Worm (Caenorhabditis elegans) whole organism, L3 larva: Measurements from ENCODE around the gene F54D1.1.

Experiments used
- R02D3.7 ChIP-seq: fragments of 150-350 bp; optimal IDR thresholded peaks from 2 replicates; lab custom pipeline; 2014; ENCODE audit warnings: missing biosample characterization, missing genetic modification characterization
- ZK546.5 ChIP-seq: sonication (generic microtip); optimal IDR thresholded peaks from 2 replicates; lab custom pipeline; 2017; ENCODE audit warnings: missing biosample characterization, missing genetic modification characterization
- aly-2 ChIP-seq: fragments of 150-350 bp; optimal IDR thresholded peaks from 2 replicates; lab custom pipeline; 2014; ENCODE audit warnings: missing biosample characterization, missing genetic modification characterization
- ama-1 ChIP-seq: fragments of 150-350 bp; optimal IDR thresholded peaks from 2 replicates; lab custom pipeline; 2018
- ceh-16 ChIP-seq: sonication (generic microtip); optimal IDR thresholded peaks from 2 replicates; lab custom pipeline; 2017; ENCODE audit warnings: missing biosample characterization, missing genetic modification characterization
- ceh-82 ChIP-seq: fragments of 150-350 bp; optimal IDR thresholded peaks from 2 replicates; lab custom pipeline; 2014; ENCODE audit warnings: missing biosample characterization, missing genetic modification characterization
- daf-12 ChIP-seq: fragments of 150-350 bp; optimal IDR thresholded peaks from 2 replicates; lab custom pipeline; 2014; ENCODE audit warnings: missing biosample characterization, missing genetic modification reagents, missing genetic modification characterization
- egl-27 ChIP-seq: sonication (generic microtip); optimal IDR thresholded peaks from 4 replicates; lab custom pipeline; 2017; ENCODE audit warnings: missing biosample characterization, missing genetic modification reagents, missing genetic modification characterization
- elt-1 ChIP-seq: fragments of 150-350 bp; optimal IDR thresholded peaks from 2 replicates; lab custom pipeline; 2014; ENCODE audit warnings: missing biosample characterization, missing genetic modification characterization
- elt-2 ChIP-seq: sonication (generic microtip); optimal IDR thresholded peaks from 2 replicates; lab custom pipeline; 2016; ENCODE audit warnings: missing genetic modification reagents, mild to moderate bottlenecking, missing genetic modification characterization, missing compliant biosample characterization
- elt-3 ChIP-seq, 3 experiments: fragments of 150-350 bp in 1 of 3; sonication (generic microtip) in 2 of 3; optimal IDR thresholded peaks; 2 replicates in 2 of 3; 4 replicates in 1 of 3; lab custom pipeline; 2014 to 2017; ENCODE audit warnings: missing biosample characterization in 3 of 3, missing genetic modification characterization in 3 of 3
- eor-1 ChIP-seq, 2 experiments: fragments of 150-350 bp; optimal IDR thresholded peaks; 2 replicates each; lab custom pipeline; 2014 to 2018; ENCODE audit warnings: missing biosample characterization in 2 of 2, missing genetic modification characterization in 2 of 2
- fkh-10 ChIP-seq: sonication (generic microtip); optimal IDR thresholded peaks from 2 replicates; lab custom pipeline; 2017; ENCODE audit warnings: missing biosample characterization, missing genetic modification reagents, missing genetic modification characterization
- lin-39 ChIP-seq: fragments of 150-350 bp; optimal IDR thresholded peaks from 2 replicates; lab custom pipeline; 2018; ENCODE audit warnings: missing biosample characterization, missing genetic modification reagents, missing genetic modification characterization
- lsy-12 ChIP-seq: sonication (generic microtip); optimal IDR thresholded peaks from 2 replicates; lab custom pipeline; 2016; ENCODE audit warnings: mild to moderate bottlenecking, missing genetic modification characterization, missing compliant biosample characterization
- nfya-1 ChIP-seq: sonication (generic microtip); optimal IDR thresholded peaks from 2 replicates; lab custom pipeline; 2017; ENCODE audit warnings: missing genetic modification characterization, mild to moderate bottlenecking, missing compliant biosample characterization, antibody characterized with exemption, moderate library complexity; ENCODE audit not compliant: insufficient read depth
- nhr-11 ChIP-seq: fragments of 150-350 bp; optimal IDR thresholded peaks from 2 replicates; lab custom pipeline; 2014; ENCODE audit warnings: missing biosample characterization, missing genetic modification characterization
- nhr-237 ChIP-seq: fragments of 150-350 bp; optimal IDR thresholded peaks from 2 replicates; lab custom pipeline; 2014; ENCODE audit warnings: missing biosample characterization, missing genetic modification characterization
- nhr-25 ChIP-seq: sonication (generic microtip); optimal IDR thresholded peaks from 2 replicates; lab custom pipeline; 2017; ENCODE audit warnings: missing biosample characterization, missing genetic modification characterization
- nhr-43 ChIP-seq: sonication (generic microtip); optimal IDR thresholded peaks from 2 replicates; lab custom pipeline; 2016; ENCODE audit warnings: mild to moderate bottlenecking, missing genetic modification characterization, missing compliant biosample characterization; ENCODE audit not compliant: poor library complexity, severe bottlenecking
- nhr-67 ChIP-seq: fragments of 150-350 bp; optimal IDR thresholded peaks from 2 replicates; lab custom pipeline; 2014; ENCODE audit warnings: missing biosample characterization, missing genetic modification characterization
- nhr-76 ChIP-seq: fragments of 150-350 bp; sonication (generic microtip); optimal IDR thresholded peaks from 5 replicates; lab custom pipeline; 2014; ENCODE audit warnings: missing biosample characterization, missing genetic modification characterization
- nhr-77 ChIP-seq: fragments of 150-350 bp; optimal IDR thresholded peaks from 2 replicates; lab custom pipeline; 2014; ENCODE audit warnings: missing biosample characterization, missing genetic modification characterization
- pha-4 ChIP-seq: fragments of 150-350 bp; optimal IDR thresholded peaks from 2 replicates; lab custom pipeline; 2014; ENCODE audit warnings: missing biosample characterization, missing genetic modification reagents, missing genetic modification characterization
- pqm-1 ChIP-seq: fragments of 150-350 bp; optimal IDR thresholded peaks from 2 replicates; lab custom pipeline; 2017; ENCODE audit warnings: missing biosample characterization, missing genetic modification characterization, inconsistent platforms
- tbx-2 ChIP-seq: sonication (generic microtip); optimal IDR thresholded peaks from 2 replicates; lab custom pipeline; 2016; ENCODE audit warnings: mild to moderate bottlenecking, missing genetic modification characterization, missing compliant biosample characterization
- unc-39 ChIP-seq: sonication (generic microtip); optimal IDR thresholded peaks from 4 replicates; lab custom pipeline; 2017; ENCODE audit warnings: missing biosample characterization, missing genetic modification characterization
- ztf-11 ChIP-seq: fragments of 150-350 bp; optimal IDR thresholded peaks from 2 replicates; lab custom pipeline; 2014; ENCODE audit warnings: missing biosample characterization, missing genetic modification characterization

F54D1.1 gene

ce11 chrIV:11225206-11225605, 36.4 kb upstream of the F54D1.1 start, which contains the start of gene col-125:
Gene col-125, plus strand, starts transcription at chrIV:11225506.
- TF ChIP-seq elt-3 (tag; optimal IDR thresholded peaks at IDR 0.05; lab: Kevin White, UChicago) (no peak), ZK546.5 (tag; lab: Kevin White, UChicago) (no peak), elt-2 (tag; lab: Kevin White, UChicago) (no peak), nhr-76 (tag; lab: Kevin White, UChicago) (no peak), nhr-25 (tag; lab: Kevin White, UChicago) (peak; percentile 70), nhr-237 (no peak), nfya-1 (peak; percentile 21), pqm-1 (tag; lab: Kevin White, UChicago) (no peak), nhr-11 (tag; lab: Kevin White, UChicago) (no peak)

ce11 chrIV:11225715-11226475, 35.7 kb upstream of the F54D1.1 start:
- peak; percentile 51 for TF ChIP-seq nhr-43

- TF ChIP-seq nhr-43 = peak; percentile 29
- TF ChIP-seq elt-2 (tag; lab: Kevin White, UChicago) = no peak
- TF ChIP-seq R02D3.7 = peak; percentile 15
- TF ChIP-seq elt-3 (tag; optimal IDR thresholded peaks at IDR 0.05; lab: Kevin White, UChicago) = peak in 1 of 3 experiments; percentile 51
- peak; percentile 1 for TF ChIP-seq nhr-25 (tag; lab: Kevin White, UChicago)
Measured at ce11 chrIV:11226545-11226944, 35.1 kb upstream of the F54D1.1 start.

- TF ChIP-seq R02D3.7 (no peak), nhr-25 (tag; lab: Kevin White, UChicago) (no peak), elt-1 (tag; lab: Kevin White, UChicago) (no peak), ztf-11 (tag; lab: Kevin White, UChicago) (no peak), eor-1 (tag; optimal IDR thresholded peaks at IDR 0.05; lab: Kevin White, UChicago) (no peak), aly-2 (tag; lab: Kevin White, UChicago) (no peak), lin-39 (tag; lab: Kevin White, UChicago) (no peak), nhr-11 (tag; lab: Kevin White, UChicago) (no peak), tbx-2 (tag; lab: Kevin White, UChicago) (no peak), ceh-16 (tag; lab: Kevin White, UChicago) (no peak), pha-4 (tag; lab: Kevin White, UChicago) (no peak), elt-2 (tag; lab: Kevin White, UChicago) (peak; percentile 45), nhr-77 (tag; lab: Kevin White, UChicago) (no peak), pqm-1 (tag; lab: Kevin White, UChicago) (peak; percentile 12), egl-27 (no peak), elt-3 (tag; optimal IDR thresholded peaks at IDR 0.05; lab: Kevin White, UChicago) (no peak)
Measured at ce11 chrIV:11229013-11229412, 32.6 kb upstream of the F54D1.1 start.

ce11 chrIV:11230069-11230468, 31.6 kb upstream of the F54D1.1 start, which contains the start of gene best-7:
Gene best-7, minus strand, starts transcription at chrIV:11230307.
- peak; percentile 53 for TF ChIP-seq elt-2 (tag; lab: Kevin White, UChicago)
- no peak for TF ChIP-seq ztf-11 (tag; lab: Kevin White, UChicago)
- peak; percentile 11 for TF ChIP-seq pqm-1 (tag; lab: Kevin White, UChicago)

ce11 chrIV:11231376-11231775, 30.3 kb upstream of the F54D1.1 start:
- TF ChIP-seq nfya-1 (no peak), nhr-67 (no peak), daf-12 (tag; lab: Kevin White, UChicago) (no peak), ama-1 (lab: Kevin White, UChicago) (no peak), nhr-43 (no peak), unc-39 (tag; lab: Kevin White, UChicago) (no peak), lsy-12 (tag; lab: Kevin White, UChicago) (no peak)

- TF ChIP-seq ceh-82 (tag; lab: Kevin White, UChicago) (no peak), fkh-10 (GFP tag; lab: Kevin White, UChicago) (peak; percentile 3)
Measured at ce11 chrIV:11235755-11236154, 25.9 kb upstream of the F54D1.1 start.
